Worm (Caenorhabditis elegans): ENCODE measurements around the gene D1046.4.

DNA sequence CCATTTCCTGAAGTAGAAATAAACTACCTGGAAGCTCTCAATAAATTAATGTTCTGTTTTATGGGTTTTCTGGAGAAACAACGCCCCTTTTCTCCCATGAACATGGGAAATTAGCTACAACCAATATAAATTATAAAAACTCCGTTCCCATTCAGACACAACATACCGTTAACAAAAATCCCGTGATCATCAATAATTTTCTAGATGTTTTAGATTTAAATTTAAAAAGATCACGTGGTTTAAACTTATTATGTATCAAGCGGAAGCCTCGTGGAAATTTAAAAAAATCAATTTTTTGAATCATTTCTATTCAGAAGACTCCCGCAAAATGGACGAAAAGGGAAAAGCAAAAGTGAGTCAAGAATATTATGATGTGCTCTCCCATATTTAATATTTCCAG lies 32.2 kb downstream of the D1046.4 start, which contains the start of gene C53B4.2:
- no peak for TF ChIP-seq dao-5 (tag; optimal IDR thresholded peaks at IDR 0.05)
- TF ChIP-seq him-1 (tag; optimal IDR thresholded peaks at IDR 0.05): no peak
